Fruit fly (Drosophila melanogaster): ENCODE measurements around the gene t-cup.
A peak's percentile ranks its signal among the peaks of the same experiment; 100 is the strongest.

The t-cup gene

DNA sequence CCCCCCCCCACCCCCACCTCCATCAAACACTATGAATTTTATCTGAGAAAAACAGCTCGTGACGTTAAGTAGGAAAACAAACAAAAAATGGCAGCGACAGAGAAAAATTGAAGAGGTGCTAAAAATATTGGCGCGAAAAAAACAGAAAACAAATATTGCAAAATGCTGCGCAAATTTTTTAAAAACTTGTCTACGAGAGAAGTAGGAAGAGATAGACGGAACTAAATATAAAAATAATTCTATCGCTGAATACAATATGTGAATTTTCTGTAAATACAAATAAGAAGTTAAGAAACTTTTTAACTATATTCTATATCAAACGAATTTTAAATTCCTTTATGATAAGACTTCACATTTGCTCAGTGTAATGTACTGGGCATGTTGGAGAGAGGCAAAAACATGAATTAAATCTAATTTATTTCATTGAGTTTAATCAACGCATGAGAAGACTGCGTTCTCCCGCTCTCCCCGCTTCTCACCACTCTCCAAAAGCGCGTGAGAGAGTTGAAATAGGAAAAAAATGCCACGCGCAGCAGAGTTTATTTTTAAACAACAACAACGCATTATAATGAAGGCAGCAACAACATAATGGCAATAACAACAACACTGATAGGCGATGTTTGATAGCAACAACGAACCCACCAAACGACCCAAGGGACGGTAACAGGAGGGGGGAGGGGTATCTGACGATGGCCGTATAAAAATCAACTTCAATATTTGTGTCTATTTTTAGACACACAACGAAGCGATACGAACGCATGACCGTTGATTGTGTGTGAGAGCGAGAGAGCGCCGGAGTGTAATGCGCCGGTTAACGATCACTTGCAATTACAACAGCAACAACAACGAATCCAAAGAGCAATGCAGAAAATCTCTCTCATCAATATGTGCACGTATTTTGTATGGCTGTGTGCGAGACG is 32.2 kb upstream of the t-cup start (continued):
- TF ChIP-seq Ets97D (GFP tag; optimal IDR thresholded peaks at IDR 0.05): no peak
- no peak for TF ChIP-seq vfl (GFP tag; optimal IDR thresholded peaks at IDR 0.05)
- 0 out of 2 replicates have a peak, but pooled peaks have one; percentile 39 for TF ChIP-seq CG11696 (GFP tag; IDR thresholded peaks at IDR 0.05)
- no peak for TF ChIP-seq Hr39 (optimal IDR thresholded peaks at IDR 0.05)
- TF ChIP-seq abd-A (tag; optimal IDR thresholded peaks at IDR 0.05): peak; percentile 99
- no peak for TF ChIP-seq HLH4C (GFP tag; IDR thresholded peaks at IDR 0.05; ENCODE audit: partially characterized antibody)
- 0 out of 2 replicates have a peak, but pooled peaks have one; percentile 17 for TF ChIP-seq CG17328 (GFP tag; IDR thresholded peaks at IDR 0.05)
- no peak for TF ChIP-seq CG14965 (GFP tag; optimal IDR thresholded peaks at IDR 0.05; ENCODE audit: borderline replicate concordance)
- TF ChIP-seq grau (tag; optimal IDR thresholded peaks at IDR 0.05): peak; percentile 28
- TF ChIP-seq Atf-2 (GFP tag; optimal IDR thresholded peaks at IDR 0.05): no peak
- peak; percentile 82 for TF ChIP-seq CG7987 (GFP tag; optimal IDR thresholded peaks at IDR 0.05)
- TF ChIP-seq Opbp (GFP tag; IDR thresholded peaks at IDR 0.05; ENCODE audit: partially characterized antibody): no peak; the same call in 2 of the 3 replicates
- peak; percentile 46; the same call in 1 of the 2 replicates for TF ChIP-seq Bgb (GFP tag; IDR thresholded peaks at IDR 0.05; ENCODE audit: partially characterized antibody)
- no peak for TF ChIP-seq Side (GFP tag; optimal IDR thresholded peaks at IDR 0.05)
- peak; percentile 95 for TF ChIP-seq CG34376 (GFP tag; optimal IDR thresholded peaks at IDR 0.05)
- peak; percentile 49; the same call in 1 of the 4 replicates for TF ChIP-seq Dll (GFP tag; IDR thresholded peaks at IDR 0.05; ENCODE audit: partially characterized antibody)
- no peak for TF ChIP-seq ken (GFP tag; IDR thresholded peaks at IDR 0.05)
- TF ChIP-seq CG6813 (GFP tag; optimal IDR thresholded peaks at IDR 0.05): peak; percentile 71
- TF ChIP-seq CG18764 (GFP tag; optimal IDR thresholded peaks at IDR 0.05): no peak
- no peak for TF ChIP-seq CkIIα-i1 (GFP tag; IDR thresholded peaks at IDR 0.05)
- TF ChIP-seq cg (GFP tag; optimal IDR thresholded peaks at IDR 0.05): peak; percentile 94
- TF ChIP-seq Nf-YB (GFP tag; optimal IDR thresholded peaks at IDR 0.05): no peak
- TF ChIP-seq BEAF-32 (GFP tag; optimal IDR thresholded peaks at IDR 0.05): no peak
- no peak for TF ChIP-seq h (optimal IDR thresholded peaks at IDR 0.05)
- TF ChIP-seq B-H2 (GFP tag; optimal IDR thresholded peaks at IDR 0.05): peak; percentile 61
- peak; percentile 52 for TF ChIP-seq CG7839 (tag; optimal IDR thresholded peaks at IDR 0.05)
- TF ChIP-seq fru (optimal IDR thresholded peaks at IDR 0.05): no peak
- TF ChIP-seq slp2 (GFP tag; optimal IDR thresholded peaks at IDR 0.05): peak; percentile 8
- TF ChIP-seq CG11723 (GFP tag; optimal IDR thresholded peaks at IDR 0.05): no peak
- TF ChIP-seq CG10209 (GFP tag; optimal IDR thresholded peaks at IDR 0.05): peak; percentile 33
- TF ChIP-seq CG15479 (GFP tag; optimal IDR thresholded peaks at IDR 0.05): peak; percentile 80
- TF ChIP-seq Xrp1 (GFP tag; IDR thresholded peaks at IDR 0.05): peak; percentile 40; the same call in 1 of the 2 replicates
- TF ChIP-seq ham (GFP tag; IDR thresholded peaks at IDR 0.05): no peak
- TF ChIP-seq CG30020 (tag; optimal IDR thresholded peaks at IDR 0.05): no peak
- no peak for TF ChIP-seq CG10959 (GFP tag; IDR thresholded peaks at IDR 0.05)
- peak; percentile 79 for TF ChIP-seq CG8281 (tag; optimal IDR thresholded peaks at IDR 0.05)
- no peak for TF ChIP-seq CG3726 (GFP tag; IDR thresholded peaks at IDR 0.05)
- no peak for TF ChIP-seq fd3F (GFP tag; optimal IDR thresholded peaks at IDR 0.05)
- no peak for TF ChIP-seq BtbVII (GFP tag; optimal IDR thresholded peaks at IDR 0.05)
- TF ChIP-seq PHDP (tag; optimal IDR thresholded peaks at IDR 0.05): no peak
- no peak for TF ChIP-seq da (GFP tag; optimal IDR thresholded peaks at IDR 0.05)
- TF ChIP-seq bsh (GFP tag; optimal IDR thresholded peaks at IDR 0.05): peak in 1 of 2 experiments; percentile 19
- TF ChIP-seq CG9215 (GFP tag; IDR thresholded peaks at IDR 0.05): no peak
- TF ChIP-seq Abd-B (GFP tag; optimal IDR thresholded peaks at IDR 0.05): peak; percentile 63
- peak; percentile 80 for TF ChIP-seq Kr (GFP tag; optimal IDR thresholded peaks at IDR 0.05)
- TF ChIP-seq pan (optimal IDR thresholded peaks at IDR 0.05): no peak
- TF ChIP-seq pan (GFP tag; optimal IDR thresholded peaks at IDR 0.05 in 1 of 2, IDR thresholded peaks at IDR 0.05 in 1 of 2): no peak
- TF ChIP-seq HmgZ (tag; optimal IDR thresholded peaks at IDR 0.05): peak; percentile 86
- TF ChIP-seq jing (GFP tag; optimal IDR thresholded peaks at IDR 0.05): no peak
